Fruit fly (Drosophila melanogaster): ENCODE measurements around the gene CG33116.
A peak's percentile ranks its signal among the peaks of the same experiment; 100 is the strongest.

CG33116 gene

dm6 chr2L:19537779-19538456 is 4.6 kb downstream of the CG33116 start, which contains the start of gene CG13082 (continued):
- TF ChIP-seq Sox14 (GFP tag; optimal IDR thresholded peaks at IDR 0.05) = peak; percentile 95
- peak; percentile 76 for TF ChIP-seq CG3032 (tag; optimal IDR thresholded peaks at IDR 0.05)
- TF ChIP-seq fkh (GFP tag; optimal IDR thresholded peaks at IDR 0.05) = no peak
- TF ChIP-seq CG3919 (GFP tag; optimal IDR thresholded peaks at IDR 0.05) = peak; percentile 94
- TF ChIP-seq CG11762 (GFP tag; optimal IDR thresholded peaks at IDR 0.05; ENCODE audit: insufficient read depth) = peak; percentile 88
- peak; percentile 87 for TF ChIP-seq CG6163 (GFP tag; IDR thresholded peaks at IDR 0.05)
- TF ChIP-seq CG32006 (GFP tag; optimal IDR thresholded peaks at IDR 0.05) = peak; percentile 95
- peak; percentile 81 for TF ChIP-seq CG11902 (GFP tag; optimal IDR thresholded peaks at IDR 0.05)
- peak; percentile 96 for TF ChIP-seq Hr39 (GFP tag; optimal IDR thresholded peaks at IDR 0.05)

- TF ChIP-seq CG8632 (GFP tag; optimal IDR thresholded peaks at IDR 0.05) = no peak
- no peak for TF ChIP-seq CG6808 (GFP tag; optimal IDR thresholded peaks at IDR 0.05)
- TF ChIP-seq dac (GFP tag; optimal IDR thresholded peaks at IDR 0.05) = no peak
- no peak for TF ChIP-seq Ets96B (tag; optimal IDR thresholded peaks at IDR 0.05)
- no peak for TF ChIP-seq CG6854 (GFP tag; optimal IDR thresholded peaks at IDR 0.05)
- no peak for TF ChIP-seq CG11902 (GFP tag; optimal IDR thresholded peaks at IDR 0.05)
Measured at dm6 chr2L:19540307-19540706, 7.0 kb downstream of the CG33116 start, which contains the start of gene CG13081. Gene CG13081, plus strand, starts transcription at chr2L:19540607.

dm6 chr2L:19542268-19542773 is 9.0 kb downstream of the CG33116 start:
- peak; percentile 37 for TF ChIP-seq Eip78C (GFP tag)
- peak; percentile 57 for TF ChIP-seq svp (GFP tag)
- no peak for TF ChIP-seq CG34406 (GFP tag; optimal IDR thresholded peaks at IDR 0.05)
- no peak for TF ChIP-seq dac (GFP tag; optimal IDR thresholded peaks at IDR 0.05)
- no peak for TF ChIP-seq CG8319 (GFP tag; optimal IDR thresholded peaks at IDR 0.05)
- no peak for TF ChIP-seq Hr4 (GFP tag; optimal IDR thresholded peaks at IDR 0.05)
- no peak for TF ChIP-seq Eip93F (GFP tag; optimal IDR thresholded peaks at IDR 0.05)
- no peak for TF ChIP-seq ss (GFP tag; optimal IDR thresholded peaks at IDR 0.05)
- TF ChIP-seq CG1621 (tag; optimal IDR thresholded peaks at IDR 0.05) = no peak
- TF ChIP-seq cyc (GFP tag; optimal IDR thresholded peaks at IDR 0.05) = no peak
- TF ChIP-seq dsx (GFP tag; optimal IDR thresholded peaks at IDR 0.05; ENCODE audit: poor library complexity, severe bottlenecking) = peak; percentile 34
- TF ChIP-seq Ets96B (tag; optimal IDR thresholded peaks at IDR 0.05) = no peak
- no peak for TF ChIP-seq Sox102F (GFP tag; optimal IDR thresholded peaks at IDR 0.05)
- peak; percentile 4 for TF ChIP-seq esn (GFP tag; optimal IDR thresholded peaks at IDR 0.05)
- TF ChIP-seq CG11294 (GFP tag; IDR thresholded peaks at IDR 0.05) = no peak
- no peak for TF ChIP-seq Hr39 (GFP tag; optimal IDR thresholded peaks at IDR 0.05)

dm6 chr2L:19543010-19543564 is 9.8 kb downstream of the CG33116 start:
- TF ChIP-seq Sox102F (GFP tag; optimal IDR thresholded peaks at IDR 0.05) = no peak
- no peak for TF ChIP-seq CG4318 (GFP tag; optimal IDR thresholded peaks at IDR 0.05)
- TF ChIP-seq CG7368 (GFP tag; optimal IDR thresholded peaks at IDR 0.05) = no peak
- no peak for TF ChIP-seq pdm3 (GFP tag; optimal IDR thresholded peaks at IDR 0.05)
- no peak for TF ChIP-seq lz (GFP tag; optimal IDR thresholded peaks at IDR 0.05)
- TF ChIP-seq vri (GFP tag; optimal IDR thresholded peaks at IDR 0.05) = no peak
- TF ChIP-seq Eip78C (GFP tag) = peak; percentile 57
- TF ChIP-seq Blimp-1 (GFP tag; optimal IDR thresholded peaks at IDR 0.05) = no peak
- TF ChIP-seq Ets96B (tag; optimal IDR thresholded peaks at IDR 0.05) = no peak
- no peak for TF ChIP-seq CG16779 (tag; optimal IDR thresholded peaks at IDR 0.05)
- no peak for TF ChIP-seq CG10669 (GFP tag; optimal IDR thresholded peaks at IDR 0.05)
- TF ChIP-seq CG10631 (GFP tag; optimal IDR thresholded peaks at IDR 0.05) = no peak
- TF ChIP-seq CG6163 (GFP tag; IDR thresholded peaks at IDR 0.05) = no peak
- 0 out of 2 replicates have a peak, but pooled peaks have one; percentile 9 for TF ChIP-seq CG15336 (GFP tag; IDR thresholded peaks at IDR 0.05)
- TF ChIP-seq esn (GFP tag; optimal IDR thresholded peaks at IDR 0.05) = peak; percentile 6
- peak; percentile 6 for TF ChIP-seq Smox (GFP tag; optimal IDR thresholded peaks at IDR 0.05)
- TF ChIP-seq CG6276 (GFP tag; optimal IDR thresholded peaks at IDR 0.05) = peak; percentile 19
- TF ChIP-seq Hr4 (GFP tag; optimal IDR thresholded peaks at IDR 0.05) = peak; percentile 8
- no peak for TF ChIP-seq CG3032 (tag; optimal IDR thresholded peaks at IDR 0.05)
- peak; percentile 3 for TF ChIP-seq Sox14 (GFP tag; optimal IDR thresholded peaks at IDR 0.05)
- TF ChIP-seq CG3919 (GFP tag; optimal IDR thresholded peaks at IDR 0.05) = no peak
- no peak for TF ChIP-seq CG1621 (tag; optimal IDR thresholded peaks at IDR 0.05)
- no peak for TF ChIP-seq CG11294 (GFP tag; IDR thresholded peaks at IDR 0.05)
- TF ChIP-seq achi (GFP tag; optimal IDR thresholded peaks at IDR 0.05) = no peak
- no peak for TF ChIP-seq CG34406 (GFP tag; optimal IDR thresholded peaks at IDR 0.05)
- TF ChIP-seq topi (GFP tag; optimal IDR thresholded peaks at IDR 0.05) = no peak
- no peak for TF ChIP-seq Ets21C (GFP tag; optimal IDR thresholded peaks at IDR 0.05)
